Fruit fly (Drosophila melanogaster) whole organism, embryonic: Measurements from ENCODE around the gene CG13108.

ENCODE experiments used
- CG13894 ChIP-seq: fragments of 200-800 bp; sonication (Bioruptor generic); optimal IDR thresholded peaks from 3 replicates; lab custom pipeline; 2018; ENCODE audit warnings: missing biosample characterization, mild to moderate bottlenecking, missing genetic modification characterization, moderate library complexity
- CG15696 ChIP-seq: fragments of 200-800 bp; sonication (Bioruptor generic); optimal IDR thresholded peaks from 2 replicates; lab custom pipeline; 2019; ENCODE audit warnings: missing biosample characterization, mild to moderate bottlenecking, missing genetic modification characterization, moderate library complexity
- CG1647 ChIP-seq: fragments of 200-800 bp; sonication (Bioruptor generic); optimal IDR thresholded peaks from 3 replicates; lab custom pipeline; 2016; ENCODE audit warnings: missing biosample characterization, missing genetic modification characterization
- CG17328 ChIP-seq: fragments of 200-800 bp; sonication (Bioruptor generic); IDR thresholded peaks from 2 replicates; pipeline ENCODE4 v1.3.6; 2022; ENCODE audit warnings: missing biosample characterization, missing genetic modification characterization
- CG17385 ChIP-seq: fragments of 200-800 bp; sonication (Bioruptor generic); optimal IDR thresholded peaks from 3 replicates; lab custom pipeline; 2018; ENCODE audit warnings: missing biosample characterization, mild to moderate bottlenecking, missing genetic modification characterization
- CG18011 ChIP-seq: fragments of 200-800 bp; sonication (Bioruptor generic); optimal IDR thresholded peaks from 2 replicates; lab custom pipeline; 2017; ENCODE audit warnings: missing biosample characterization, missing genetic modification characterization, mild to moderate bottlenecking, moderate library complexity, missing genotype
- CG2678 ChIP-seq: fragments of 200-800 bp; sonication (Bioruptor generic); optimal IDR thresholded peaks from 3 replicates; lab custom pipeline; 2019; ENCODE audit warnings: missing biosample characterization, mild to moderate bottlenecking, missing genetic modification characterization, moderate library complexity
- CG31224 ChIP-seq: fragments of 200-800 bp; sonication (Bioruptor generic); IDR thresholded peaks from 2 replicates; pipeline ENCODE4 v1.3.6; 2022; ENCODE audit warnings: missing biosample characterization, missing genetic modification characterization
- CG31365 ChIP-seq: fragments of 200-800 bp; sonication (Bioruptor generic); optimal IDR thresholded peaks from 2 replicates; lab custom pipeline; 2018; ENCODE audit warnings: missing biosample characterization, mild to moderate bottlenecking, missing genetic modification characterization
- CG32767 ChIP-seq: fragments of 200-800 bp; sonication (Bioruptor generic); IDR thresholded peaks from 2 replicates; pipeline ENCODE4 v1.3.6; 2022; ENCODE audit warnings: missing biosample characterization, missing genetic modification characterization
- CG3281 ChIP-seq: fragments of 200-800 bp; sonication (Bioruptor generic); optimal IDR thresholded peaks from 3 replicates; lab custom pipeline; 2017; ENCODE audit warnings: missing biosample characterization, mild to moderate bottlenecking, missing genetic modification characterization
- CG3838 ChIP-seq: fragments of 200-800 bp; sonication (Bioruptor generic); optimal IDR thresholded peaks from 3 replicates; lab custom pipeline; 2016; ENCODE audit warnings: missing biosample characterization, missing genetic modification characterization
- CG4360 ChIP-seq: fragments of 200-800 bp; sonication (Bioruptor generic); IDR thresholded peaks from 2 replicates; pipeline ENCODE4 v1.3.6; 2022; ENCODE audit warnings: missing biosample characterization, missing genetic modification characterization
- CG4707 ChIP-seq: fragments of 200-800 bp; sonication (Bioruptor generic); optimal IDR thresholded peaks from 2 replicates; lab custom pipeline; 2018; ENCODE audit warnings: missing biosample characterization, mild to moderate bottlenecking, missing genetic modification characterization, moderate library complexity
- CG6854 ChIP-seq: fragments of 200-800 bp; sonication (Bioruptor generic); optimal IDR thresholded peaks from 3 replicates; lab custom pipeline; 2017; ENCODE audit warnings: missing biosample characterization, mild to moderate bottlenecking, missing genetic modification characterization
- CG8765 ChIP-seq: fragments of 200-800 bp; sonication (Bioruptor generic); IDR thresholded peaks from 2 replicates; pipeline ENCODE4 v1.3.6; 2022; ENCODE audit warnings: missing biosample characterization, missing genetic modification characterization
- CG9437 ChIP-seq: fragments of 200-800 bp; sonication (Bioruptor generic); optimal IDR thresholded peaks from 2 replicates; lab custom pipeline; 2018; ENCODE audit warnings: missing biosample characterization, mild to moderate bottlenecking, missing genetic modification characterization
- CrebB ChIP-seq: fragments of 200-800 bp; sonication (Bioruptor generic); optimal IDR thresholded peaks from 3 replicates; lab custom pipeline; 2018; ENCODE audit warnings: missing biosample characterization, mild to moderate bottlenecking, missing genetic modification characterization
- Drgx ChIP-seq: fragments of 200-800 bp; sonication (Bioruptor generic); IDR thresholded peaks from 2 replicates; pipeline ENCODE4 v1.3.6; 2022; ENCODE audit warnings: missing biosample characterization, missing genetic modification characterization
- E2f2 ChIP-seq: fragments of 200-800 bp; sonication (Bioruptor generic); IDR thresholded peaks from 2 replicates; pipeline ENCODE4 v1.3.6; 2022; ENCODE audit warnings: missing biosample characterization, missing genetic modification characterization
- Fer2 ChIP-seq: fragments of 200-800 bp; sonication (Bioruptor generic); optimal IDR thresholded peaks from 2 replicates; lab custom pipeline; 2018; ENCODE audit warnings: missing biosample characterization, mild to moderate bottlenecking, missing genetic modification characterization, moderate library complexity
- HHEX ChIP-seq: fragments of 200-800 bp; sonication (Bioruptor generic); optimal IDR thresholded peaks from 3 replicates; lab custom pipeline; 2017; ENCODE audit warnings: missing biosample characterization, mild to moderate bottlenecking, missing genetic modification characterization, missing genetic modification reagents
- HmgZ ChIP-seq: fragments of 200-800 bp; sonication (Bioruptor generic); optimal IDR thresholded peaks from 2 replicates; lab custom pipeline; 2018; ENCODE audit warnings: missing biosample characterization, mild to moderate bottlenecking, missing genetic modification characterization
- MESR4 ChIP-seq: fragments of 200-800 bp; sonication (Bioruptor generic); optimal IDR thresholded peaks from 2 replicates; lab custom pipeline; 2018; ENCODE audit warnings: missing biosample characterization, mild to moderate bottlenecking, missing genetic modification characterization, moderate library complexity
- NC2α ChIP-seq: fragments of 200-800 bp; sonication (Bioruptor generic); optimal IDR thresholded peaks from 2 replicates; lab custom pipeline; 2016; ENCODE audit warnings: missing biosample characterization, missing genetic modification characterization
- Trl ChIP-seq, 3 experiments: fragments of >200 bp in 2 of 3; fragments of 200-800 bp in 1 of 3; sonication (Bioruptor generic) in 1 of 3; optimal IDR thresholded peaks; 2 replicates in 1 of 3; 3 replicates in 2 of 3; lab custom pipeline; 2016 to 2017; ENCODE audit warnings: missing biosample characterization in 1 of 3, missing genetic modification characterization in 1 of 3
- bigmax ChIP-seq: fragments of 200-800 bp; sonication (Bioruptor generic); optimal IDR thresholded peaks from 2 replicates; lab custom pipeline; 2018; ENCODE audit warnings: missing biosample characterization, mild to moderate bottlenecking, missing genetic modification characterization
- cg ChIP-seq: fragments of 200-800 bp; sonication (Bioruptor generic); optimal IDR thresholded peaks from 3 replicates; lab custom pipeline; 2019; ENCODE audit warnings: missing biosample characterization, mild to moderate bottlenecking, missing genetic modification characterization, moderate library complexity
- cwo ChIP-seq: fragments of 200-800 bp; sonication (Bioruptor generic); optimal IDR thresholded peaks from 3 replicates; lab custom pipeline; 2017; ENCODE audit warnings: missing biosample characterization, missing genetic modification characterization, mild to moderate bottlenecking, moderate library complexity, missing genetic modification reagents
- dati ChIP-seq: fragments of 200-800 bp; sonication (Bioruptor generic); IDR thresholded peaks from 2 replicates; pipeline ENCODE4 v1.3.6; 2022; ENCODE audit warnings: missing biosample characterization, missing genetic modification characterization
- fru ChIP-seq: fragments of >200 bp; optimal IDR thresholded peaks from 2 replicates; lab custom pipeline; 2017
- gsb-n ChIP-seq: fragments of 200-800 bp; sonication (Bioruptor generic); optimal IDR thresholded peaks from 3 replicates; lab custom pipeline; 2018; ENCODE audit warnings: missing biosample characterization, mild to moderate bottlenecking, missing genetic modification characterization
- lola ChIP-seq, 3 experiments: fragments of >200 bp in 2 of 3; fragments of 200-800 bp in 1 of 3; sonication (Bioruptor generic) in 1 of 3; optimal IDR thresholded peaks; 2 replicates each; lab custom pipeline; 2017 to 2019; ENCODE audit warnings: missing biosample characterization in 3 of 3, missing genetic modification characterization in 3 of 3, mild to moderate bottlenecking in 1 of 3, moderate library complexity in 1 of 3
- mirr ChIP-seq: fragments of 200-800 bp; sonication (Bioruptor generic); optimal IDR thresholded peaks from 3 replicates; lab custom pipeline; 2018; ENCODE audit warnings: missing biosample characterization, mild to moderate bottlenecking, missing genetic modification characterization
- oc ChIP-seq: fragments of 200-800 bp; sonication (Bioruptor generic); optimal IDR thresholded peaks from 2 replicates; lab custom pipeline; 2018; ENCODE audit warnings: missing biosample characterization, mild to moderate bottlenecking, missing genetic modification characterization, moderate library complexity
- onecut ChIP-seq: fragments of 200-800 bp; sonication (Bioruptor generic); IDR thresholded peaks from 2 replicates; pipeline ENCODE4 v1.3.6; 2022; ENCODE audit warnings: missing biosample characterization, missing genetic modification characterization
- pan ChIP-seq, 4 experiments: fragments of >200 bp in 3 of 4; fragments of 200-800 bp in 1 of 4; sonication (Bioruptor generic) in 1 of 4; optimal IDR thresholded peaks in 3 of 4; IDR thresholded peaks in 1 of 4; 2 replicates each; pipeline versions ENCODE4 v1.3.6 to Lab custom; 2017 to 2022; ENCODE audit warnings: missing biosample characterization in 2 of 4, missing genetic modification characterization in 2 of 4, mixed read lengths in 1 of 4
- pnt ChIP-seq: fragments of 200-800 bp; sonication (Bioruptor generic); optimal IDR thresholded peaks from 3 replicates; lab custom pipeline; 2016; ENCODE audit warnings: missing biosample characterization, missing genetic modification characterization
- sens ChIP-seq: fragments of 200-800 bp; sonication (Bioruptor generic); peaks from one replicate; lab custom pipeline; 2016; ENCODE audit warnings: missing biosample characterization, missing genetic modification characterization
- sens-2 ChIP-seq: fragments of 200-800 bp; sonication (Bioruptor generic); IDR thresholded peaks from 2 replicates; pipeline ENCODE4 v1.3.6; 2022; ENCODE audit warnings: missing biosample characterization, missing genetic modification characterization
- sr ChIP-seq: fragments of 200-800 bp; sonication (Bioruptor generic); IDR thresholded peaks from 3 replicates; pipeline ENCODE4 v1.3.6; 2022; ENCODE audit warnings: missing biosample characterization, missing genetic modification characterization
- sug ChIP-seq: fragments of 200-800 bp; optimal IDR thresholded peaks from 2 replicates; lab custom pipeline; 2019; ENCODE audit warnings: missing biosample characterization, mild to moderate bottlenecking, missing genetic modification characterization, moderate library complexity
- tll ChIP-seq, 2 experiments: fragments of 200-800 bp in 1 of 2; fragments of >200 bp in 1 of 2; sonication (Bioruptor generic) in 1 of 2; optimal IDR thresholded peaks; 2 replicates each; lab custom pipeline; 2017 to 2019; ENCODE audit warnings: missing biosample characterization in 2 of 2, missing genetic modification characterization in 2 of 2, mild to moderate bottlenecking in 1 of 2, moderate library complexity in 1 of 2
- toy ChIP-seq: fragments of 200-800 bp; sonication (Bioruptor generic); IDR thresholded peaks from 2 replicates; pipeline ENCODE4 v1.3.6; 2022; ENCODE audit warnings: missing biosample characterization, missing genetic modification characterization
- vnd ChIP-seq: fragments of 200-800 bp; sonication (Bioruptor generic); IDR thresholded peaks from 3 replicates; pipeline ENCODE4 v1.3.6; 2022; ENCODE audit warnings: missing biosample characterization, missing genetic modification characterization; ENCODE audit not compliant: partially characterized antibody
- wek ChIP-seq: fragments of 200-800 bp; sonication (Bioruptor generic); optimal IDR thresholded peaks from 3 replicates; lab custom pipeline; 2018; ENCODE audit warnings: missing biosample characterization, mild to moderate bottlenecking, missing genetic modification characterization, moderate library complexity

Gene CG13108

dm6 chr2L:9175172-9175571 is 11.1 kb downstream of the CG13108 start (continued):
- TF ChIP-seq mirr (GFP tag; lab: Kevin White, UChicago): peak; percentile 76
- TF ChIP-seq CG32767: peak; percentile 38; the same call in 1 of the 2 replicates
- TF ChIP-seq toy (GFP tag; lab: Robert Waterston, UW): peak; percentile 44; the same call in 1 of the 2 replicates
- TF ChIP-seq HmgZ (tag; lab: Kevin White, UChicago): peak; percentile 28
- peak; percentile 54 for TF ChIP-seq CG17385 (GFP tag; lab: Kevin White, UChicago)
- TF ChIP-seq CG3281 (GFP tag; lab: Kevin White, UChicago): peak; percentile 16
- TF ChIP-seq bigmax (GFP tag; lab: Kevin White, UChicago): no peak
- TF ChIP-seq CrebB (tag; lab: Kevin White, UChicago): peak; percentile 8
- peak; percentile 32 for TF ChIP-seq cg (GFP tag; lab: Kevin White, UChicago)
- TF ChIP-seq dati (GFP tag; lab: Robert Waterston, UW): no peak
- TF ChIP-seq Trl (optimal IDR thresholded peaks at IDR 0.05; lab: Kevin White, UChicago): peak; percentile 58 to 66
- no peak for TF ChIP-seq Trl (GFP tag; optimal IDR thresholded peaks at IDR 0.05; lab: Kevin White, UChicago)
- TF ChIP-seq NC2α: no peak
- peak; percentile 11 for TF ChIP-seq CG2678
- TF ChIP-seq Drgx (GFP tag; lab: Robert Waterston, UW): peak; percentile 95
- TF ChIP-seq sug (tag; lab: Kevin White, UChicago): peak; percentile 32

- peak; percentile 69 for TF ChIP-seq CG17385 (GFP tag; lab: Kevin White, UChicago)
- TF ChIP-seq CG1647: no peak
- peak in 1 of 2 experiments; percentile 10 for TF ChIP-seq tll (GFP tag; optimal IDR thresholded peaks at IDR 0.05; lab: Kevin White, UChicago)
- peak; percentile 35; the same call in 1 of the 2 replicates for TF ChIP-seq CG4360
- no peak for TF ChIP-seq gsb-n (tag; lab: Kevin White, UChicago)
- no peak for TF ChIP-seq sr (GFP tag; lab: Robert Waterston, UW)
- no peak for TF ChIP-seq CG31365 (tag; lab: Kevin White, UChicago)
- no peak for TF ChIP-seq fru (lab: Kevin White, UChicago)
- peak; percentile 75 for TF ChIP-seq sens (GFP tag; lab: Kevin White, UChicago)
- 0 out of 2 replicates have a peak, but pooled peaks have one; percentile 4 for TF ChIP-seq CG31224 (GFP tag; lab: Robert Waterston, UW)
- TF ChIP-seq MESR4: no peak
- no peak for TF ChIP-seq Fer2
- peak; percentile 26 for TF ChIP-seq wek (GFP tag; lab: Kevin White, UChicago)
- TF ChIP-seq CG18011 (GFP tag; lab: Kevin White, UChicago): peak; percentile 15
- 0 out of 2 replicates have a peak, but pooled peaks have one; percentile 5 for TF ChIP-seq sens-2 (GFP tag; lab: Robert Waterston, UW)
- no peak for TF ChIP-seq lola (GFP tag; optimal IDR thresholded peaks at IDR 0.05; lab: Kevin White, UChicago)
- TF ChIP-seq pan (optimal IDR thresholded peaks at IDR 0.05; lab: Kevin White, UChicago): no peak
- TF ChIP-seq pan (GFP tag; optimal IDR thresholded peaks at IDR 0.05 in 1 of 2, IDR thresholded peaks at IDR 0.05 in 1 of 2): peak in 1 of 2 experiments; percentile 49
- TF ChIP-seq HHEX (GFP tag; lab: Kevin White, UChicago): peak; percentile 44
- peak; percentile 73 for TF ChIP-seq CrebB (tag; lab: Kevin White, UChicago)
- peak; percentile 16; the same call in 1 of the 2 replicates for TF ChIP-seq E2f2
- peak; percentile 44 for TF ChIP-seq cwo (GFP tag; lab: Kevin White, UChicago)
- 0 out of 2 replicates have a peak, but pooled peaks have one; percentile 51 for TF ChIP-seq CG17328 (GFP tag; lab: Robert Waterston, UW)
- TF ChIP-seq pnt (GFP tag; lab: Kevin White, UChicago): no peak
- TF ChIP-seq CG13894: peak; percentile 51
- TF ChIP-seq CG4707 (GFP tag; lab: Kevin White, UChicago): peak; percentile 33
- TF ChIP-seq oc (tag; lab: Kevin White, UChicago): peak; percentile 1
- TF ChIP-seq CG2678: peak; percentile 19
- no peak for TF ChIP-seq CG3838 (GFP tag; lab: Kevin White, UChicago)
- TF ChIP-seq vnd (GFP tag; lab: Robert Waterston, UW): 0 out of 3 replicates have a peak, but pooled peaks have one; percentile 16
- peak; percentile 54 for TF ChIP-seq onecut (GFP tag; lab: Robert Waterston, UW)
- TF ChIP-seq CG3281 (GFP tag; lab: Kevin White, UChicago): peak; percentile 59
- TF ChIP-seq CG6854 (GFP tag; lab: Kevin White, UChicago): peak; percentile 76
- TF ChIP-seq CG9437 (GFP tag; lab: Kevin White, UChicago): no peak
- TF ChIP-seq CG15696 (tag; lab: Kevin White, UChicago): no peak
- peak; percentile 74; the same call in 1 of the 2 replicates for TF ChIP-seq CG8765 (GFP tag; lab: Robert Waterston, UW)
- peak; percentile 85 for TF ChIP-seq cg (GFP tag; lab: Kevin White, UChicago)
Observed at dm6 chr2L:9176114-9176553, 12.1 kb downstream of the CG13108 start.
